Worm (Caenorhabditis elegans) whole organism, midembryonic: ENCODE results near the gene F13E6.1.

ENCODE experiments used
- med-1 ChIP-seq: sonication (generic microtip); optimal IDR thresholded peaks from 2 replicates; lab custom pipeline; 2017; ENCODE audit warnings: missing genetic modification characterization, mild to moderate bottlenecking, missing compliant biosample characterization, antibody characterized with exemption, missing genetic modification reagents; ENCODE audit not compliant: insufficient read depth
- ref-1 ChIP-seq: fragments of 200-800 bp; sonication (Bioruptor generic); conservative IDR thresholded peaks from 2 replicates; pipeline ENCODE4 v1.3.6; 2022; ENCODE audit warnings: missing genetic modification reagents, missing genetic modification characterization, missing compliant biosample characterization
- ztf-23 ChIP-seq: fragments of 200-800 bp; sonication (Bioruptor generic); IDR thresholded peaks from 2 replicates; pipeline ENCODE4 v1.3.6; 2022; ENCODE audit warnings: missing genetic modification reagents, missing genetic modification characterization, missing compliant biosample characterization

ce11 chrX:10711769-10712168 is 34.9 kb upstream of the F13E6.1 start, which contains the start of gene rhgf-1:
- TF ChIP-seq ztf-23 (no peak), ref-1 (GFP tag; lab: Robert Waterston, UW) (no peak), med-1 (GFP tag; lab: Kevin White, UChicago) (no peak)
